Worm (Caenorhabditis elegans) whole organism, early embryonic: ENCODE data around the gene fbxb-84.

Experiments
- ama-1 ChIP-seq: fragments of 150-350 bp; optimal IDR thresholded peaks from 2 replicates; lab custom pipeline; 2014
- flt-1 ChIP-seq: fragments of 200-800 bp; sonication (Bioruptor generic); IDR thresholded peaks from 2 replicates; pipeline ENCODE4 v1.3.6; 2022; ENCODE audit warnings: missing genetic modification characterization, missing compliant biosample characterization
- scrt-1 ChIP-seq: fragments of 200-800 bp; sonication (Bioruptor generic); IDR thresholded peaks from 2 replicates; pipeline ENCODE4 v1.3.6; 2022; ENCODE audit warnings: missing genetic modification characterization, missing compliant biosample characterization

DNA sequence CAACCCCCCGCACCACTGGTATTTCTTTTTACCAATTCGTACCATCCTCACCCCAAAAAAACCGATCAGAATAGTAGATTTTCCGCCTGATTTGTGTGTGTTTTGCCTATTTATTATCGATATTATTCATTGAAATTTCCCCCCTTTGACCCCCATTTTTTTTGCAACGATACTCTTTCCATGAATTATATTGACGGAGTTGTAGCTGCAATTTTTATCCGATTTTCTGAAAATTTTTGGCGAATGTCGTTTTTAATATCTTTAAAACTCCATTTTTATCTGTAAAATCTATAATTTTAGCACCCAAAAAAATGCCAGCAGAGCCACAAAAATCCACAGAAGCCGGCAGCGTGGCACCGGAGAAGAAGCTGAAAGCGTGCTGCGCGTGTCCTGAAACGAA is 44.4 kb upstream of the fbxb-84 start, which contains the start of gene cox-17:
- TF ChIP-seq scrt-1 (no peak), ama-1 (no peak), flt-1 (GFP tag; lab: Robert Waterston, UW) (no peak)
